Fruit fly (Drosophila melanogaster) whole organism, wandering third instar larva: ENCODE results near the gene Gad1.

ENCODE experiments used
- CG32264 ChIP-seq: fragments of 200-800 bp; sonication (Bioruptor generic); optimal IDR thresholded peaks from 2 replicates; lab custom pipeline; 2016; ENCODE audit warnings: missing biosample characterization, missing genetic modification characterization
- CG9705 ChIP-seq: fragments of 200-800 bp; sonication (Bioruptor generic); optimal IDR thresholded peaks from 2 replicates; lab custom pipeline; 2018; ENCODE audit warnings: missing biosample characterization, mild to moderate bottlenecking, missing genetic modification characterization
- CrebA ChIP-seq: fragments of 200-800 bp; sonication (Bioruptor generic); optimal IDR thresholded peaks from 2 replicates; lab custom pipeline; 2016; ENCODE audit warnings: missing biosample characterization, mild to moderate bottlenecking, missing genetic modification characterization, borderline replicate concordance
- Dif ChIP-seq: fragments of 200-275, 200-300 bp; sonication (Bioruptor generic); optimal IDR thresholded peaks from 2 replicates; lab custom pipeline; 2018; ENCODE audit warnings: missing biosample characterization, missing genetic modification characterization; ENCODE audit not compliant: partially characterized antibody
- HLH106 ChIP-seq: fragments of 200-800 bp; optimal IDR thresholded peaks from 3 replicates; lab custom pipeline; 2019; ENCODE audit warnings: missing biosample characterization, mild to moderate bottlenecking, missing genetic modification characterization, moderate library complexity
- Hnf4 ChIP-seq: fragments of 200-800 bp; sonication (Bioruptor generic); optimal IDR thresholded peaks from 2 replicates; lab custom pipeline; 2016; ENCODE audit warnings: missing biosample characterization, mild to moderate bottlenecking, missing genetic modification characterization
- Hr78 ChIP-seq: fragments of >200 bp; optimal IDR thresholded peaks from 2 replicates; lab custom pipeline; 2017; ENCODE audit warnings: missing biosample characterization, missing genetic modification characterization
- Hr83 ChIP-seq: fragments of 200-300 bp; sonication (Bioruptor generic); optimal IDR thresholded peaks from 2 replicates; lab custom pipeline; 2016; ENCODE audit warnings: missing biosample characterization, mild to moderate bottlenecking, missing genetic modification characterization, moderate library complexity; ENCODE audit not compliant: poor library complexity, severe bottlenecking
- Jra ChIP-seq: sonication (Bioruptor generic); optimal IDR thresholded peaks from 2 replicates; lab custom pipeline; 2016; ENCODE audit warnings: missing biosample characterization, missing genetic modification characterization
- Mio ChIP-seq: sonication (Bioruptor generic); optimal IDR thresholded peaks from 2 replicates; lab custom pipeline; 2016; ENCODE audit warnings: missing biosample characterization, missing genetic modification characterization
- Myc ChIP-seq: fragments of >200 bp; optimal IDR thresholded peaks from 2 replicates; lab custom pipeline; 2017
- N ChIP-seq: fragments of >200 bp; optimal IDR thresholded peaks from 2 replicates; lab custom pipeline; 2018; ENCODE audit warnings: missing biosample characterization, missing external identifiers, missing genetic modification characterization
- OdsH ChIP-seq: fragments of 200-800 bp; sonication (Bioruptor generic); optimal IDR thresholded peaks from 2 replicates; lab custom pipeline; 2016; ENCODE audit warnings: missing biosample characterization, mild to moderate bottlenecking, missing genetic modification characterization
- Sp1 ChIP-seq: fragments of 200-800 bp; sonication (Bioruptor generic); optimal IDR thresholded peaks from 3 replicates; lab custom pipeline; 2019; ENCODE audit warnings: missing biosample characterization, mild to moderate bottlenecking, missing genetic modification characterization, moderate library complexity
- br ChIP-seq: fragments of 200-800 bp; sonication (Bioruptor generic); optimal IDR thresholded peaks from 2 replicates; lab custom pipeline; 2016; ENCODE audit warnings: missing biosample characterization, missing genetic modification characterization
- dl ChIP-seq, 2 experiments: fragments of 175-275, 200-275 bp in 1 of 2; fragments of 200-275 bp in 1 of 2; sonication (Bioruptor generic); optimal IDR thresholded peaks; lab custom pipeline; 2018; ENCODE audit warnings: mild to moderate bottlenecking in 2 of 2, missing biosample characterization in 2 of 2, missing genetic modification characterization in 2 of 2, moderate library complexity in 2 of 2; ENCODE audit not compliant: partially characterized antibody in 2 of 2, insufficient read depth in 1 of 2
- dmrt93B ChIP-seq: fragments of 200-800 bp; sonication (Bioruptor generic); optimal IDR thresholded peaks from 2 replicates; lab custom pipeline; 2018; ENCODE audit warnings: missing biosample characterization, mild to moderate bottlenecking, missing genetic modification characterization
- dsf ChIP-seq: sonication (Bioruptor generic); optimal IDR thresholded peaks from 2 replicates; lab custom pipeline; 2016; ENCODE audit warnings: missing biosample characterization, missing genetic modification characterization, borderline replicate concordance
- foxo ChIP-seq, 2 experiments: fragments of 200-800 bp; sonication (Bioruptor generic); optimal IDR thresholded peaks; 2 replicates in 1 of 2; 3 replicates in 1 of 2; lab custom pipeline; 2016 to 2017; ENCODE audit warnings: missing biosample characterization in 2 of 2, missing genetic modification characterization in 2 of 2
- h ChIP-seq: fragments of 200-800 bp; sonication (Bioruptor generic); optimal IDR thresholded peaks from 3 replicates; lab custom pipeline; 2016; ENCODE audit warnings: missing biosample characterization, mild to moderate bottlenecking, missing genetic modification characterization
- jim ChIP-seq: fragments of 175-275, 200-325 bp; sonication (Bioruptor generic); optimal IDR thresholded peaks from 2 replicates; lab custom pipeline; 2016; ENCODE audit warnings: missing biosample characterization, mild to moderate bottlenecking, missing genetic modification characterization
- lola ChIP-seq: fragments of >200 bp; optimal IDR thresholded peaks from 2 replicates; lab custom pipeline; 2017; ENCODE audit warnings: missing biosample characterization, missing genetic modification characterization
- pan ChIP-seq: fragments of >200 bp; optimal IDR thresholded peaks from 2 replicates; lab custom pipeline; 2017
- psq ChIP-seq: fragments of 200-800 bp; sonication (Bioruptor generic); optimal IDR thresholded peaks from 3 replicates; lab custom pipeline; 2017; ENCODE audit warnings: missing biosample characterization, mild to moderate bottlenecking, missing genetic modification characterization, moderate library complexity
- rgr ChIP-seq: fragments of 200-800 bp; sonication (Bioruptor generic); optimal IDR thresholded peaks from 3 replicates; lab custom pipeline; 2016; ENCODE audit warnings: missing biosample characterization, mild to moderate bottlenecking, missing genetic modification characterization
- sage ChIP-seq: fragments of 200-800 bp; sonication (Bioruptor generic); optimal IDR thresholded peaks from 2 replicates; lab custom pipeline; 2016; ENCODE audit warnings: missing biosample characterization, mild to moderate bottlenecking, missing genetic modification characterization
- sv ChIP-seq: fragments of 200-800 bp; sonication (Bioruptor generic); optimal IDR thresholded peaks from 3 replicates; lab custom pipeline; 2016; ENCODE audit warnings: missing biosample characterization, missing genetic modification characterization
- tai ChIP-seq: sonication (Bioruptor generic); optimal IDR thresholded peaks from 2 replicates; lab custom pipeline; 2016; ENCODE audit warnings: missing biosample characterization, missing genetic modification characterization
- usp ChIP-seq: fragments of >200 bp; optimal IDR thresholded peaks from 2 replicates; lab custom pipeline; 2017; ENCODE audit warnings: missing biosample characterization, missing genetic modification characterization
- woc ChIP-seq: sonication (Bioruptor generic); optimal IDR thresholded peaks from 2 replicates; lab custom pipeline; 2016; ENCODE audit warnings: missing biosample characterization, mild to moderate bottlenecking, missing genetic modification characterization

Gene Gad1

DNA sequence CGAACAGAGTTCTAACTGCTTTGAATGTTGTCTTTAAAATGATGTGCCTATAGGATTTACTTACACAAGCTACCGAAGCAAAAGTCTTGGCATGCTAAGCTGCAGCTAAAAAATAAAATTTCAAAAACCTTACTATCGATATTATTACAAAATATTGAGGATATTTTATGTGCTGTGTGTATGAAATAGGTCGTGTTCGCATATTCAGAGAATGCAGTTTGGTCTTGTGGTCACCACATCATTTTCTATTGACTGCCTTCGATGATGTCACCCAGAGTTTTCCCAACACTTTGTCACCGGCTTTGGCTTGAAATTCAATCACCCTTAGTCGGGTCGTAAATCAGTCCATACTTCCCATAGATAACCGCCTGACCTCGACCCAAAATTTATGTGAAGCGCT, 40.9 kb downstream of the Gad1 start, which contains the start of gene Dpy-30L2:
Gene Dpy-30L2 (minus strand): TSS at position 101 of the 400 bp plus-strand sequence.
- TF ChIP-seq rgr (GFP tag; lab: Kevin White, UChicago) (no peak), tai (GFP tag; lab: Kevin White, UChicago) (no peak), Mio (GFP tag; lab: Kevin White, UChicago) (no peak), foxo (GFP tag; optimal IDR thresholded peaks at IDR 0.05; lab: Kevin White, UChicago) (no peak)

- TF ChIP-seq Jra (GFP tag; lab: Kevin White, UChicago) (no peak), usp (no peak), jim (GFP tag; lab: Kevin White, UChicago) (no peak), br (GFP tag; lab: Kevin White, UChicago) (no peak)
These were observed 42.3 kb downstream of the Gad1 start, which contains the start of gene CG1136 for dm6 chr3L:4046289-4046688. CG1136 (plus strand) TSS chr3L:4046596.

- TF ChIP-seq Mio (GFP tag; lab: Kevin White, UChicago): no peak
- TF ChIP-seq jim (GFP tag; lab: Kevin White, UChicago): no peak
- TF ChIP-seq tai (GFP tag; lab: Kevin White, UChicago): no peak
- TF ChIP-seq CG32264 (GFP tag; lab: Kevin White, UChicago): no peak
- no peak for TF ChIP-seq Hr78 (GFP tag; lab: Kevin White, UChicago)
- no peak for TF ChIP-seq Dif (GFP tag; lab: Kevin White, UChicago)
- no peak for TF ChIP-seq woc (GFP tag; lab: Kevin White, UChicago)
- no peak for TF ChIP-seq HLH106 (tag; lab: Kevin White, UChicago)
- no peak for TF ChIP-seq dsf (GFP tag; lab: Kevin White, UChicago)
- TF ChIP-seq Jra (GFP tag; lab: Kevin White, UChicago): no peak
- no peak for TF ChIP-seq psq (GFP tag; lab: Kevin White, UChicago)
- TF ChIP-seq br (GFP tag; lab: Kevin White, UChicago): no peak
- no peak for TF ChIP-seq CG9705 (GFP tag; lab: Kevin White, UChicago)
- no peak for TF ChIP-seq Hnf4 (GFP tag; lab: Kevin White, UChicago)
- TF ChIP-seq lola (GFP tag; lab: Kevin White, UChicago): no peak
- no peak for TF ChIP-seq OdsH
- no peak for TF ChIP-seq rgr (GFP tag; lab: Kevin White, UChicago)
These were observed 44.0 kb downstream of the Gad1 start for dm6 chr3L:4044497-4044896.

dm6 chr3L:4040247-4040925, 48.2 kb downstream of the Gad1 start, which contains the start of the genes CG11593 and Rcd5:
CG11593 (minus strand) TSS chr3L:4040482.
Rcd5 (plus strand) TSS chr3L:4040529.
- TF ChIP-seq OdsH (peak; percentile 34), dmrt93B (GFP tag; lab: Kevin White, UChicago) (peak; percentile 60), Myc (lab: Kevin White, UChicago) (peak; percentile 52), pan (lab: Kevin White, UChicago) (no peak), sv (GFP tag; lab: Kevin White, UChicago) (peak; percentile 27), br (GFP tag; lab: Kevin White, UChicago) (no peak), HLH106 (tag; lab: Kevin White, UChicago) (peak; percentile 76), CrebA (GFP tag; lab: Kevin White, UChicago) (no peak), usp (no peak), psq (GFP tag; lab: Kevin White, UChicago) (peak; percentile 60)

dm6 chr3L:4035499-4035898, 53.0 kb downstream of the Gad1 start, which contains the start of gene Gr64f:
Gr64f (plus strand) TSS chr3L:4035799.
- no peak for TF ChIP-seq h (GFP tag; lab: Kevin White, UChicago)
- TF ChIP-seq sv (GFP tag; lab: Kevin White, UChicago): no peak
- no peak for TF ChIP-seq Hr83 (GFP tag; lab: Kevin White, UChicago)
- TF ChIP-seq sage (GFP tag; lab: Kevin White, UChicago): no peak
- TF ChIP-seq HLH106 (tag; lab: Kevin White, UChicago): no peak
- TF ChIP-seq usp: no peak
- no peak for TF ChIP-seq Sp1
- TF ChIP-seq foxo (GFP tag; optimal IDR thresholded peaks at IDR 0.05; lab: Kevin White, UChicago): no peak
- TF ChIP-seq N (GFP tag; lab: Kevin White, UChicago): no peak
- TF ChIP-seq Myc (lab: Kevin White, UChicago): no peak
- TF ChIP-seq dl (GFP tag; optimal IDR thresholded peaks at IDR 0.05; lab: Kevin White, UChicago; ENCODE audit: insufficient read depth in 1 of 2, partially characterized antibody in 2 of 2): no peak
